Fruit fly (Drosophila melanogaster) whole organism, pupa: ENCODE data around the gene Ccm3.

ENCODE experiments used
- CG10348 ChIP-seq: fragments of 200-800 bp; sonication (Bioruptor generic); IDR thresholded peaks from 2 replicates; pipeline ENCODE4 v1.3.6; 2022; ENCODE audit warnings: missing biosample characterization, missing genetic modification characterization
- CG12605 ChIP-seq: fragments of 200-800 bp; sonication (Bioruptor generic); IDR thresholded peaks from 2 replicates; pipeline ENCODE4 v1.3.6; 2022; ENCODE audit warnings: missing biosample characterization, missing genetic modification characterization
- CG13204 ChIP-seq: fragments of 200-800 bp; sonication (Bioruptor generic); optimal IDR thresholded peaks from 2 replicates; lab custom pipeline; 2018; ENCODE audit warnings: missing biosample characterization, mild to moderate bottlenecking, missing genetic modification characterization, moderate library complexity
- CG14655 ChIP-seq: fragments of 200-800 bp; sonication (Bioruptor generic); optimal IDR thresholded peaks from 3 replicates; lab custom pipeline; 2017; ENCODE audit warnings: mild to moderate bottlenecking, missing biosample characterization, missing genetic modification reagents, missing genetic modification characterization
- CG15710 ChIP-seq: fragments of 200-800 bp; sonication (Bioruptor generic); optimal IDR thresholded peaks from 2 replicates; lab custom pipeline; 2018; ENCODE audit warnings: missing biosample characterization, mild to moderate bottlenecking, missing genetic modification characterization, moderate library complexity
- CG17806 ChIP-seq: fragments of 200-800 bp; sonication (Bioruptor generic); optimal IDR thresholded peaks from 2 replicates; lab custom pipeline; 2018; ENCODE audit warnings: missing biosample characterization, mild to moderate bottlenecking, missing genetic modification characterization, moderate library complexity
- CG32121 ChIP-seq: fragments of 200-800 bp; sonication (Bioruptor generic); IDR thresholded peaks from 2 replicates; pipeline ENCODE4 v1.3.6; 2022; ENCODE audit warnings: missing biosample characterization, missing genetic modification characterization
- CG34367 ChIP-seq: fragments of 200-800 bp; sonication (Bioruptor generic); optimal IDR thresholded peaks from 2 replicates; lab custom pipeline; 2018; ENCODE audit warnings: missing biosample characterization, mild to moderate bottlenecking, missing genetic modification characterization
- CG4496 ChIP-seq: fragments of 200-800 bp; sonication (Bioruptor generic); IDR thresholded peaks from 3 replicates; pipeline ENCODE4 v1.3.6; 2022; ENCODE audit warnings: missing biosample characterization, missing genetic modification characterization
- CG8159 ChIP-seq: fragments of 200-800 bp; sonication (Bioruptor generic); optimal IDR thresholded peaks from 3 replicates; lab custom pipeline; 2018; ENCODE audit warnings: missing biosample characterization, mild to moderate bottlenecking, missing genetic modification characterization, moderate library complexity
- CG8301 ChIP-seq: fragments of 200-800 bp; sonication (Bioruptor generic); optimal IDR thresholded peaks from 2 replicates; lab custom pipeline; 2018; ENCODE audit warnings: missing biosample characterization, mild to moderate bottlenecking, missing genetic modification characterization
- CG9948 ChIP-seq: fragments of 200-800 bp; sonication (Bioruptor generic); optimal IDR thresholded peaks from 2 replicates; lab custom pipeline; 2018; ENCODE audit warnings: missing biosample characterization, mild to moderate bottlenecking, missing genetic modification characterization, moderate library complexity
- D1 ChIP-seq: fragments of 200-800 bp; sonication (Bioruptor generic); optimal IDR thresholded peaks from 2 replicates; lab custom pipeline; 2018; ENCODE audit warnings: missing biosample characterization, mild to moderate bottlenecking, missing genetic modification characterization, moderate library complexity
- EcR ChIP-seq: fragments of 200-800 bp; sonication (Bioruptor generic); optimal IDR thresholded peaks from 3 replicates; lab custom pipeline; 2019; ENCODE audit warnings: missing biosample characterization, missing genetic modification characterization, mild to moderate bottlenecking, moderate library complexity, missing genetic modification reagents
- Ets98B ChIP-seq: fragments of 200-800 bp; sonication (Bioruptor generic); IDR thresholded peaks from 2 replicates; pipeline ENCODE4 v1.3.6; 2022; ENCODE audit warnings: missing biosample characterization, missing genetic modification characterization
- Pif1A ChIP-seq: fragments of 200-800 bp; sonication (Bioruptor generic); optimal IDR thresholded peaks from 3 replicates; lab custom pipeline; 2016; ENCODE audit warnings: missing biosample characterization, missing genetic modification characterization
- Pif1B ChIP-seq: fragments of 200-800 bp; sonication (Bioruptor generic); optimal IDR thresholded peaks from 3 replicates; lab custom pipeline; 2016; ENCODE audit warnings: missing biosample characterization, missing genetic modification characterization
- Snoo ChIP-seq: fragments of 200-800 bp; sonication (Bioruptor generic); optimal IDR thresholded peaks from 3 replicates; lab custom pipeline; 2017; ENCODE audit warnings: missing biosample characterization, mild to moderate bottlenecking, missing genetic modification characterization, inconsistent platforms
- fd96Ca ChIP-seq: fragments of 200-800 bp; sonication (Bioruptor generic); IDR thresholded peaks from 3 replicates; pipeline ENCODE4 v1.3.6; 2022; ENCODE audit warnings: missing biosample characterization, missing genetic modification characterization
- gl ChIP-seq: fragments of 200-800 bp; sonication (Bioruptor generic); optimal IDR thresholded peaks from 2 replicates; lab custom pipeline; 2018; ENCODE audit warnings: missing biosample characterization, mild to moderate bottlenecking, missing genetic modification characterization
- rn ChIP-seq: fragments of 200-800 bp; sonication (Bioruptor generic); IDR thresholded peaks from 2 replicates; pipeline ENCODE4 v1.3.6; 2022; ENCODE audit warnings: missing biosample characterization, missing genetic modification characterization

Ccm3 gene

DNA sequence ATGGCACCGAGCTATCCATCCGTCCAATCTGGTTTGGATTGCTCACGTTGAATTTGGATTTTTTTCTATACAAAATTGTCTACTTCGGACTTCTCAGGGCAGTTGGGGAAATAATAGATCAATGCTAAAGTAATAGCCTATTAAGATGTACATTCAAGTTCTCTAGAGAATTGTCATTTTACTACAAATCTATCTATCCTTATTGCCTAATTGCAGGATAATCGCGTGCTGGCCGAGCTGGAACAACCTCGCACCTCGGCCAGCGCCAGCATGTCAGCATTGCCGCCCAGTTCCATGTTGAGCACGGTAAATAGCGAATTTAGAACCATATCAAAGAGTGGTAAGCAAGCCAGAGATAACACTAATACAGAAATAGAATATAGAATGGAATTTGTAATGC lies 11.1 kb downstream of the Ccm3 start, which contains the start of gene h-cup:
h-cup (minus strand) TSS at position 101 of the 400 bp plus-strand sequence.
- TF ChIP-seq CG15710 (tag; lab: Kevin White, UChicago) (no peak), CG10348 (GFP tag; lab: Robert Waterston, UW) (no peak), gl (tag; lab: Kevin White, UChicago) (no peak), CG9948 (no peak)

dm6 chr3R:15393206-15393805 lies 21.5 kb downstream of the Ccm3 start:
- no peak for TF ChIP-seq CG8159
- TF ChIP-seq CG34367 (tag; lab: Kevin White, UChicago), result no peak
- TF ChIP-seq CG17806 (tag; lab: Kevin White, UChicago), result no peak
- no peak for TF ChIP-seq CG4496
- TF ChIP-seq CG32121 (GFP tag; lab: Robert Waterston, UW), result no peak
- TF ChIP-seq EcR, result no peak
- no peak for TF ChIP-seq Pif1A
- no peak for TF ChIP-seq gl (tag; lab: Kevin White, UChicago)
- no peak for TF ChIP-seq CG9948
- TF ChIP-seq CG10348 (GFP tag; lab: Robert Waterston, UW), result no peak
- TF ChIP-seq, all 21 proteins: peak for 0

DNA sequence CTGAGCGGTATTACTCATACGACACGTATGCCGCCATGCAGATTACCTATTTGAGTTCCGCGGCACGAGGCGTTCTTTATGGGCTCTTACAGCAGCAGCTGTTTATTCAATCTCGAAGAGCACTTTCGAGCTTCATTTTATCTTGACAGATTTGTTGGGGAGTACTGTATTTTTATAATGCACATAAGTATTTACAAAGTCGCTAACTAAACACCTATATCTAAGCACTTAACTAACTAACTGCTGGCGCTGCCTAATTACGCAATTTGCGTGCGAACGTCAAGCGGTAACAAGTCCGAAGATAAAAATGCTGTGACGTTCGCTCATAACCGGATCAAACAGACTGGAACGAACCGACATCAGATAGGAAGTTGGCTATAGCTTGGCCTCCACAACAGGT lies 30.9 kb downstream of the Ccm3 start:
- TF ChIP-seq CG9948, result no peak
- no peak for TF ChIP-seq CG17806 (tag; lab: Kevin White, UChicago)
- no peak for TF ChIP-seq CG8159
- TF ChIP-seq Pif1B (GFP tag; lab: Kevin White, UChicago), result no peak
- no peak for TF ChIP-seq EcR
- TF ChIP-seq Snoo (tag; lab: Kevin White, UChicago), result no peak
- TF ChIP-seq Pif1A, result no peak
- TF ChIP-seq, all 21 proteins: peak for 0

DNA sequence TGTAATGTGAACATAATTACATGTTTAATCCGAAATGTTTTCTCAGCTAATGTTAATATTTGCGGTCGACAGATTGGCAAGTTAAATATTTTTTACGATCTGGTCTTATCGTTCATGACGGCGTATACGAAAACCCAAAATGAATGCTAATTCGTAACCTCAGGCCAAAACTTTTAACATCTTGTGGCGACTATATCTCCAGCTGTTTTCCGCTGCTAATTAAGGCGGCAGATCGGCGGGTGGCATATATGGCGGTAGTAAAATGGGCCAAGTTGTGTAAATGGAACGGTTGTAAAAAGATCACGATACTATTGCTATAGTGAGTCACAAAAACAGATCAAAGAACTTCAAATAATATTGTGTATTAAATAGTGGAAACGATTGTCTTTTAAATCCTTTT lies 34.6 kb downstream of the Ccm3 start:
- no peak for TF ChIP-seq CG13204
- TF ChIP-seq CG4496, result no peak
- TF ChIP-seq Snoo (tag; lab: Kevin White, UChicago), result no peak
- TF ChIP-seq CG34367 (tag; lab: Kevin White, UChicago), result no peak
- TF ChIP-seq CG17806 (tag; lab: Kevin White, UChicago), result no peak
- no peak for TF ChIP-seq Pif1A
- TF ChIP-seq CG8159, result no peak
- no peak for TF ChIP-seq CG32121 (GFP tag; lab: Robert Waterston, UW)
- no peak for TF ChIP-seq rn (GFP tag; lab: Robert Waterston, UW)
- TF ChIP-seq, all 21 proteins: peak for 0

DNA sequence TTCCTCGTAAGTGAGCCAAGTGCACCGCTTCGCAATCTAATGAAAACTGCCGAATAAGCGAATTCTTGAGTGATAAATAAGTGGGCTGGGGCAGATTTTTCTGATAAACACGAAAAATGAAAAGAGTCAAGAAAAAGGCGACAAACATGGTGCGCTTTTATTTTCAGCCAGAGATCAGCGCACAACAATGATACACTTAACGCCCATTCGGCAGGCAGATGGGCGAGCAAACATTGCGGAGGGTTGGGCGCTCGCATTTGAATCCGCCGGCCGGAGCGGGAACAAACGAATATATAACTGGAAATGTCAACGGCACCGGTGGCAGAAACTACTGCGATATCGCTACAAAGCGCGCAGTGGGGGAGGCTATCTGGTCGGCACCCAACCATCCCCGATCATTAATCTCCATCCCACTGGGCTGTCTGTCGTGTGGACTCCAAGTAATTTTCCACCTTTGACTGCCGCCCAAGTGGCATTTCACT lies 35.3 kb downstream of the Ccm3 start, which contains the start of gene CG6125:
CG6125 (minus strand) TSS at position 51 of the 482 bp plus-strand sequence.
- TF ChIP-seq Pif1A, result no peak
- no peak for TF ChIP-seq Ets98B
- no peak for TF ChIP-seq Snoo (tag; lab: Kevin White, UChicago)
- TF ChIP-seq CG10348 (GFP tag; lab: Robert Waterston, UW), result no peak
- TF ChIP-seq EcR, result no peak
- no peak for TF ChIP-seq CG15710 (tag; lab: Kevin White, UChicago)
- TF ChIP-seq CG9948, result no peak
- no peak for TF ChIP-seq CG17806 (tag; lab: Kevin White, UChicago)
- TF ChIP-seq CG8159, result no peak
- TF ChIP-seq Pif1B (GFP tag; lab: Kevin White, UChicago), result no peak
- TF ChIP-seq rn (GFP tag; lab: Robert Waterston, UW), result no peak
- no peak for TF ChIP-seq CG34367 (tag; lab: Kevin White, UChicago)
- TF ChIP-seq CG14655 (GFP tag; lab: Kevin White, UChicago), result no peak
- no peak for TF ChIP-seq CG32121 (GFP tag; lab: Robert Waterston, UW)
- no peak for TF ChIP-seq CG4496
- no peak for TF ChIP-seq CG13204
- TF ChIP-seq CG8301, result no peak

DNA sequence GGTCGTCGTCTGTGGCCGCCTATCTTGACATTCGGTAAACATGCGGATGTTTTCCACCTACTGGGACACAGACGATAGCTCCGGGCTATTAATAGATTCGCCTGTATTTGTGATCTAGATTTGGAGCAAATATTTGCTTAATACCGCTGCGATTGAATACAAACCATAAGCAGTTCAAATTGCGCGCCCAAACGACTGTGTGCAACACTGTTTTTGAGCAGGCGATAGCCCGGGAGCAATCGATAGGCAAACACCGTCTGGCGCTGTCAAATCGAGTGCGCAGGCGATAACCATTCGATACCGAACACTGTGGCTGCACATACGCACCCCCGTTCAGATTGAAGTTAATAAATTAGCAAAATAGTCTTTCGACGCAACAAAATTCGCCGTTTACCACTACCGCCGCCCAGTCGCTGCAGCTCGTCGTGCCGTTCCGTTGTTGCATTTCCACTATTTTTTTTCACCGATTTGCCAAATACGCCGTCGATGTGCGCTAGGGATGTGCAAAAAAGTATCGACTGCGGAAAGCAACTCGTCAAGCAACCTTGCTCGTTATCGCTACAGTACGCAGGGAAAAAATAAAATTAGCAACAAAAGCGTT lies 36.5 kb downstream of the Ccm3 start, which contains the start of gene Atx2:
Atx2 (plus strand) TSS at position 293 of the 601 bp plus-strand sequence.
- no peak for TF ChIP-seq CG10348 (GFP tag; lab: Robert Waterston, UW)
- no peak; the same call in 1 of the 2 replicates for TF ChIP-seq CG32121 (GFP tag; lab: Robert Waterston, UW)
- TF ChIP-seq fd96Ca (GFP tag; lab: Robert Waterston, UW), result peak; percentile 23; the same call in 1 of the 3 replicates

dm6 chr3R:15409110-15409771 lies 37.5 kb downstream of the Ccm3 start:
- 0 out of 2 replicates have a peak, but pooled peaks have one; percentile 17 for TF ChIP-seq CG10348 (GFP tag; lab: Robert Waterston, UW)
- no peak for TF ChIP-seq Snoo (tag; lab: Kevin White, UChicago)
- no peak for TF ChIP-seq EcR
- TF ChIP-seq D1 (tag; lab: Kevin White, UChicago), result no peak
- TF ChIP-seq rn (GFP tag; lab: Robert Waterston, UW), result peak; percentile 54; the same call in 1 of the 2 replicates
- TF ChIP-seq Pif1B (GFP tag; lab: Kevin White, UChicago), result peak; percentile 0
- peak; percentile 69 for TF ChIP-seq CG32121 (GFP tag; lab: Robert Waterston, UW)
- no peak for TF ChIP-seq CG12605 (GFP tag; lab: Robert Waterston, UW)
- peak; percentile 75 for TF ChIP-seq fd96Ca (GFP tag; lab: Robert Waterston, UW)
- peak; percentile 27 for TF ChIP-seq CG13204
- peak; percentile 16 for TF ChIP-seq CG14655 (GFP tag; lab: Kevin White, UChicago)
- peak; percentile 29 for TF ChIP-seq Pif1A
- TF ChIP-seq Ets98B, result peak; percentile 74; the same call in 1 of the 2 replicates
